Worm (Caenorhabditis elegans) whole organism, young adult: ENCODE measurements around the gene uncp-18.

Experiments used
- B0019.2 ChIP-seq: fragments of 200-800 bp; sonication (Bioruptor generic); conservative IDR thresholded peaks from 2 replicates; pipeline ENCODE4 v1.3.6; 2022; ENCODE audit warnings: missing genetic modification reagents, missing genetic modification characterization, missing compliant biosample characterization
- B0336.3 ChIP-seq: fragments of 200-800 bp; sonication (Bioruptor generic); IDR thresholded peaks from 2 replicates; pipeline ENCODE4 v1.3.6; 2022; ENCODE audit warnings: missing genetic modification characterization, missing compliant biosample characterization
- D2030.7 ChIP-seq: fragments of 200-800 bp; sonication (Bioruptor generic); IDR thresholded peaks from 2 replicates; pipeline ENCODE4 v1.3.6; 2022; ENCODE audit warnings: missing genetic modification reagents, missing genetic modification characterization, missing compliant biosample characterization
- F10E7.11 ChIP-seq: sonication (generic microtip); optimal IDR thresholded peaks from 2 replicates; lab custom pipeline; 2017; ENCODE audit warnings: mild to moderate bottlenecking, missing genetic modification characterization, moderate library complexity, missing compliant biosample characterization
- F22D6.2 ChIP-seq: sonication (generic microtip); optimal IDR thresholded peaks from 2 replicates; lab custom pipeline; 2016; ENCODE audit warnings: mild to moderate bottlenecking, missing genetic modification characterization, missing compliant biosample characterization
- F23B12.7 ChIP-seq: sonication (generic microtip); optimal IDR thresholded peaks from 2 replicates; lab custom pipeline; 2017; ENCODE audit warnings: missing genetic modification characterization, mild to moderate bottlenecking, missing compliant biosample characterization, antibody characterized with exemption, moderate library complexity; ENCODE audit not compliant: insufficient read depth
- F33H1.4 ChIP-seq: fragments of 200-800 bp; sonication (Bioruptor generic); IDR thresholded peaks from 2 replicates; pipeline ENCODE4 v1.3.6; 2022; ENCODE audit warnings: missing genetic modification reagents, missing genetic modification characterization, missing compliant biosample characterization
- F49E8.2 ChIP-seq: sonication (generic microtip); optimal IDR thresholded peaks from 3 replicates; lab custom pipeline; 2017; ENCODE audit warnings: missing genetic modification characterization, mild to moderate bottlenecking, missing compliant biosample characterization, antibody characterized with exemption, moderate library complexity; ENCODE audit not compliant: insufficient read depth
- F57A8.1 ChIP-seq: fragments of 200-800 bp; sonication (Bioruptor generic); optimal IDR thresholded peaks from 2 replicates; lab custom pipeline; 2018; ENCODE audit warnings: mild to moderate bottlenecking, missing genetic modification characterization, moderate library complexity, missing compliant biosample characterization
- Y67H2A.10 ChIP-seq: fragments of 200-800 bp; sonication (Bioruptor generic); conservative IDR thresholded peaks from 2 replicates; pipeline ENCODE4 v1.3.6; 2022; ENCODE audit warnings: missing genetic modification reagents, missing genetic modification characterization, missing compliant biosample characterization
- akir-1 ChIP-seq: fragments of 200-800 bp; sonication (Bioruptor generic); optimal IDR thresholded peaks from 2 replicates; lab custom pipeline; 2018; ENCODE audit warnings: mild to moderate bottlenecking, missing genetic modification characterization, moderate library complexity, missing compliant biosample characterization
- aptf-2 ChIP-seq: fragments of 200-800 bp; sonication (Bioruptor generic); conservative IDR thresholded peaks from 2 replicates; pipeline ENCODE4 v1.3.6; 2022; ENCODE audit warnings: missing genetic modification reagents, missing genetic modification characterization, missing compliant biosample characterization
- athp-1 ChIP-seq: sonication (generic microtip); optimal IDR thresholded peaks from 2 replicates; lab custom pipeline; 2017; ENCODE audit warnings: mild to moderate bottlenecking, missing genetic modification characterization, missing compliant biosample characterization
- bed-1 ChIP-seq: fragments of 200-800 bp; sonication (Bioruptor generic); IDR thresholded peaks from 2 replicates; pipeline ENCODE4 v1.3.6; 2022; ENCODE audit warnings: missing genetic modification reagents, missing genetic modification characterization, missing compliant biosample characterization
- cebp-1 ChIP-seq, 2 experiments: fragments of 200-800 bp in 1 of 2; sonication (Bioruptor generic) in 1 of 2; sonication (generic microtip) in 1 of 2; IDR thresholded peaks in 1 of 2; optimal IDR thresholded peaks in 1 of 2; 2 replicates each; pipeline versions ENCODE4 v1.3.6 to Lab custom; 2017 to 2022; ENCODE audit warnings: missing compliant biosample characterization in 2 of 2, missing genetic modification characterization in 2 of 2, mild to moderate bottlenecking in 1 of 2, missing genetic modification reagents in 1 of 2, moderate library complexity in 1 of 2
- ceh-100 ChIP-seq: fragments of 200-800 bp; sonication (Bioruptor generic); IDR thresholded peaks from 2 replicates; pipeline ENCODE4 v1.3.6; 2022; ENCODE audit warnings: missing genetic modification reagents, missing genetic modification characterization, missing compliant biosample characterization
- ceh-27 ChIP-seq: fragments of 200-800 bp; sonication (Bioruptor generic); optimal IDR thresholded peaks from 2 replicates; lab custom pipeline; 2018; ENCODE audit warnings: mild to moderate bottlenecking, missing genetic modification characterization, moderate library complexity, missing compliant biosample characterization
- ceh-40 ChIP-seq: fragments of 200-800 bp; sonication (Bioruptor generic); IDR thresholded peaks from 2 replicates; pipeline ENCODE4 v1.3.6; 2022; ENCODE audit warnings: missing genetic modification characterization, missing compliant biosample characterization
- ceh-91 ChIP-seq: fragments of 200-800 bp; sonication (Bioruptor generic); IDR thresholded peaks from 2 replicates; pipeline ENCODE4 v1.3.6; 2022; ENCODE audit warnings: missing genetic modification reagents, missing genetic modification characterization, missing compliant biosample characterization
- dox-1 ChIP-seq: fragments of 200-800 bp; sonication (Bioruptor generic); IDR thresholded peaks from 2 replicates; pipeline ENCODE4 v1.3.6; 2022; ENCODE audit warnings: missing genetic modification reagents, missing genetic modification characterization, missing compliant biosample characterization
- dpff-1 ChIP-seq: sonication (generic microtip); optimal IDR thresholded peaks from 2 replicates; lab custom pipeline; 2017; ENCODE audit warnings: mild to moderate bottlenecking, missing genetic modification characterization, missing compliant biosample characterization
- egl-18 ChIP-seq: fragments of 200-800 bp; sonication (Bioruptor generic); IDR thresholded peaks from 2 replicates; pipeline ENCODE4 v1.3.6; 2022; ENCODE audit warnings: missing genetic modification reagents, missing genetic modification characterization, missing compliant biosample characterization
- egl-44 ChIP-seq: fragments of 200-800 bp; sonication (Bioruptor generic); IDR thresholded peaks from 2 replicates; pipeline ENCODE4 v1.3.6; 2022; ENCODE audit warnings: missing genetic modification reagents, missing genetic modification characterization, missing compliant biosample characterization
- ekl-4 ChIP-seq: fragments of 200-800 bp; sonication (Bioruptor generic); IDR thresholded peaks from 2 replicates; pipeline ENCODE4 v1.3.6; 2022; ENCODE audit warnings: missing genetic modification reagents, missing genetic modification characterization, missing compliant biosample characterization
- gei-17 ChIP-seq: fragments of 200-800 bp; sonication (Bioruptor generic); optimal IDR thresholded peaks from 2 replicates; lab custom pipeline; 2018; ENCODE audit warnings: mild to moderate bottlenecking, missing genetic modification characterization, missing compliant biosample characterization
- hlh-12 ChIP-seq: sonication (generic microtip); optimal IDR thresholded peaks from 2 replicates; lab custom pipeline; 2016; ENCODE audit warnings: missing genetic modification characterization, missing compliant biosample characterization
- hrde-1 ChIP-seq: sonication (generic microtip); optimal IDR thresholded peaks from 2 replicates; lab custom pipeline; 2016; ENCODE audit warnings: missing genetic modification characterization, mild to moderate bottlenecking, missing compliant biosample characterization, moderate library complexity, missing genotype, missing genetic modification reagents, borderline replicate concordance
- lin-35 ChIP-seq, 3 experiments: fragments of 150-350 bp in 2 of 3; sonication (generic microtip) in 1 of 3; optimal IDR thresholded peaks; 2 replicates each; lab custom pipeline; 2014 to 2018; ENCODE audit warnings: missing biosample characterization in 3 of 3, missing genetic modification characterization in 3 of 3, missing genetic modification reagents in 3 of 3
- lin-40 ChIP-seq: sonication (generic microtip); optimal IDR thresholded peaks from 2 replicates; lab custom pipeline; 2016; ENCODE audit warnings: missing genetic modification characterization, mild to moderate bottlenecking, missing compliant biosample characterization, missing genotype, missing genetic modification reagents
- lir-1 ChIP-seq: fragments of 200-800 bp; sonication (Bioruptor generic); conservative IDR thresholded peaks from 2 replicates; pipeline ENCODE4 v1.3.6; 2022; ENCODE audit warnings: missing genetic modification reagents, missing genetic modification characterization, missing compliant biosample characterization
- lsl-1 ChIP-seq: fragments of 200-800 bp; sonication (Bioruptor generic); optimal IDR thresholded peaks from 2 replicates; lab custom pipeline; 2018; ENCODE audit warnings: mild to moderate bottlenecking, missing genetic modification characterization, moderate library complexity, missing compliant biosample characterization
- lsy-27 ChIP-seq: sonication (generic microtip); optimal IDR thresholded peaks from 2 replicates; lab custom pipeline; 2017; ENCODE audit warnings: missing genetic modification characterization, mild to moderate bottlenecking, missing compliant biosample characterization, antibody characterized with exemption, missing genotype, borderline replicate concordance; ENCODE audit not compliant: insufficient read depth
- mcd-1 ChIP-seq: fragments of 200-800 bp; sonication (Bioruptor generic); IDR thresholded peaks from 2 replicates; pipeline ENCODE4 v1.3.6; 2022; ENCODE audit warnings: missing genetic modification reagents, missing genetic modification characterization, missing compliant biosample characterization
- mxl-1 ChIP-seq: sonication (generic microtip); optimal IDR thresholded peaks from 2 replicates; lab custom pipeline; 2016; ENCODE audit warnings: missing genetic modification characterization, missing compliant biosample characterization
- nhr-179 ChIP-seq: sonication (generic microtip); optimal IDR thresholded peaks from 2 replicates; lab custom pipeline; 2016; ENCODE audit warnings: mild to moderate bottlenecking, missing genetic modification characterization, missing compliant biosample characterization
- nhr-80 ChIP-seq: sonication (generic microtip); optimal IDR thresholded peaks from 2 replicates; lab custom pipeline; 2016; ENCODE audit warnings: missing genetic modification characterization, missing compliant biosample characterization
- nhr-90 ChIP-seq: sonication (generic microtip); optimal IDR thresholded peaks from 2 replicates; lab custom pipeline; 2016; ENCODE audit warnings: missing genotype, mild to moderate bottlenecking, missing genetic modification characterization, missing compliant biosample characterization
- repo-1 ChIP-seq: sonication (generic microtip); optimal IDR thresholded peaks from 2 replicates; lab custom pipeline; 2017; ENCODE audit warnings: mild to moderate bottlenecking, missing genetic modification characterization, missing compliant biosample characterization
- sdz-38 ChIP-seq: sonication (generic microtip); optimal IDR thresholded peaks from 2 replicates; lab custom pipeline; 2016; ENCODE audit warnings: missing genotype, missing genetic modification characterization, missing compliant biosample characterization
- snpc-3.4 ChIP-seq: sonication (generic microtip); optimal IDR thresholded peaks from 2 replicates; lab custom pipeline; 2017; ENCODE audit warnings: missing genetic modification characterization, mild to moderate bottlenecking, missing compliant biosample characterization, antibody characterized with exemption, moderate library complexity, missing genotype, missing genetic modification reagents
- somi-1 ChIP-seq: fragments of 200-800 bp; sonication (Bioruptor generic); optimal IDR thresholded peaks from 2 replicates; lab custom pipeline; 2018; ENCODE audit warnings: mild to moderate bottlenecking, missing genetic modification characterization, missing compliant biosample characterization
- sptf-2 ChIP-seq: fragments of 200-800 bp; sonication (Bioruptor generic); optimal IDR thresholded peaks from 2 replicates; lab custom pipeline; 2018; ENCODE audit warnings: mild to moderate bottlenecking, missing genetic modification characterization, missing compliant biosample characterization
- unc-130 ChIP-seq: sonication (generic microtip); optimal IDR thresholded peaks from 2 replicates; lab custom pipeline; 2016; ENCODE audit warnings: missing genetic modification reagents, missing genetic modification characterization, missing compliant biosample characterization
- unc-62 ChIP-seq: fragments of 150-350 bp; optimal IDR thresholded peaks from 2 replicates; lab custom pipeline; 2014; ENCODE audit warnings: missing biosample characterization, missing genetic modification reagents, missing genetic modification characterization
- ztf-22 ChIP-seq: fragments of 200-800 bp; sonication (Bioruptor generic); optimal IDR thresholded peaks from 2 replicates; lab custom pipeline; 2018; ENCODE audit warnings: mild to moderate bottlenecking, missing genetic modification characterization, moderate library complexity, missing compliant biosample characterization
- ztf-25 ChIP-seq: fragments of 200-800 bp; sonication (Bioruptor generic); IDR thresholded peaks from 2 replicates; pipeline ENCODE4 v1.3.6; 2022; ENCODE audit warnings: missing genetic modification reagents, missing genetic modification characterization, missing compliant biosample characterization
- ztf-28 ChIP-seq: fragments of 200-800 bp; sonication (Bioruptor generic); IDR thresholded peaks from 2 replicates; pipeline ENCODE4 v1.3.6; 2022; ENCODE audit warnings: missing genetic modification reagents, missing genetic modification characterization, missing compliant biosample characterization
- ztf-6 ChIP-seq: fragments of 200-800 bp; sonication (Bioruptor generic); IDR thresholded peaks from 2 replicates; pipeline ENCODE4 v1.3.6; 2022; ENCODE audit warnings: missing genetic modification reagents, missing genetic modification characterization, missing compliant biosample characterization

The uncp-18 gene

DNA sequence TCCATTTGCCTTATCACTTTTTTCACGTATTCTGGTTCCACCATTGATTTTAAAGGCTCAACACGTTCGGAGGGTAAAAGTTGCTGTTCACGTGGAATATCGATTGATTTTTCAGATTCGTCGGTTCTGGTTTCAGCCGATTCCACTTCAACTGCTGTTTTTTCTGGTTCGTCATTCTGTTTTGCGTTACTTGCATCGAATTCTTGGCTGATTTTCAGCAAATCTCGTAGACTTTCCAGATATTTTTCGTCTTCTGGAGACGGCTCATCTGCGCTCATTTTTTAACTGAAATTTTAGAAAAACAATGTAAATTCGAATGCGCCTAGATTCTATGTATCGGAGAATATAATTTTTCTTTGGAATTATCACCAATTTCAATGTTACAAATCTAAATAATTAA lies 29.3 kb downstream of the uncp-18 start, which contains the start of gene eri-1 (continued):
- TF ChIP-seq B0019.2 (GFP tag; lab: Robert Waterston, UW) (no peak), nhr-90 (tag; lab: Kevin White, UChicago) (no peak), egl-44 (GFP tag; lab: Robert Waterston, UW) (no peak), repo-1 (tag; lab: Kevin White, UChicago) (no peak), ztf-22 (GFP tag; lab: Kevin White, UChicago) (no peak), sdz-38 (tag; lab: Kevin White, UChicago) (no peak), lsy-27 (tag; lab: Kevin White, UChicago) (no peak), lsl-1 (GFP tag; lab: Kevin White, UChicago) (peak; percentile 22), ceh-27 (no peak), snpc-3.4 (tag; lab: Kevin White, UChicago) (no peak), cebp-1 (GFP tag; IDR thresholded peaks at IDR 0.05; lab: Robert Waterston, UW) (no peak; the same call in 1 of the 2 replicates), cebp-1 (tag; optimal IDR thresholded peaks at IDR 0.05; lab: Kevin White, UChicago) (peak; percentile 25), somi-1 (GFP tag; lab: Kevin White, UChicago) (no peak), D2030.7 (GFP tag; lab: Robert Waterston, UW) (0 out of 2 replicates have a peak, but pooled peaks have one; percentile 32), B0336.3 (GFP tag; lab: Robert Waterston, UW) (peak; percentile 78), gei-17 (GFP tag; lab: Kevin White, UChicago) (no peak), sptf-2 (GFP tag; lab: Kevin White, UChicago) (no peak), lin-40 (tag; lab: Kevin White, UChicago) (no peak), F49E8.2 (tag; lab: Kevin White, UChicago) (no peak), hrde-1 (tag; lab: Kevin White, UChicago) (peak; percentile 70), dox-1 (GFP tag; lab: Robert Waterston, UW) (peak; percentile 47; the same call in 1 of the 2 replicates), ceh-91 (no peak), bed-1 (GFP tag; lab: Robert Waterston, UW) (no peak), dpff-1 (tag; lab: Kevin White, UChicago) (no peak), ekl-4 (peak; percentile 54; the same call in 1 of the 2 replicates), F10E7.11 (tag; lab: Kevin White, UChicago) (peak; percentile 16), egl-18 (GFP tag; lab: Robert Waterston, UW) (no peak), mxl-1 (tag; lab: Kevin White, UChicago) (no peak), ztf-28 (GFP tag; lab: Robert Waterston, UW) (no peak), ceh-40 (GFP tag; lab: Robert Waterston, UW) (no peak), nhr-80 (tag; lab: Kevin White, UChicago) (no peak), Y67H2A.10 (GFP tag; lab: Robert Waterston, UW) (no peak), athp-1 (tag; lab: Kevin White, UChicago) (peak; percentile 57), ztf-25 (GFP tag; lab: Robert Waterston, UW) (no peak), unc-130 (GFP tag; lab: Kevin White, UChicago) (peak; percentile 35), F23B12.7 (tag; lab: Kevin White, UChicago) (no peak), F22D6.2 (tag; lab: Kevin White, UChicago) (no peak), nhr-179 (no peak), lin-35 (GFP tag; optimal IDR thresholded peaks at IDR 0.05; lab: Kevin White, UChicago) (no peak), lir-1 (GFP tag; lab: Robert Waterston, UW) (no peak), ceh-100 (GFP tag; lab: Robert Waterston, UW) (no peak), mcd-1 (GFP tag; lab: Robert Waterston, UW) (no peak), hlh-12 (tag; lab: Kevin White, UChicago) (no peak), akir-1 (GFP tag; lab: Kevin White, UChicago) (no peak), ztf-6 (GFP tag; lab: Robert Waterston, UW) (no peak), F33H1.4 (GFP tag; lab: Robert Waterston, UW) (no peak), aptf-2 (GFP tag; lab: Robert Waterston, UW) (no peak), unc-62 (GFP tag; lab: Kevin White, UChicago) (no peak), F57A8.1 (no peak)
